Worm (Caenorhabditis elegans): ENCODE data around the gene cyk-1.

Gene cyk-1

ce11 chrIII:6989900-6990299, 39.1 kb downstream of the cyk-1 start, which contains the start of gene prk-1:
prk-1 (plus strand) TSS chrIII:6990168.
- TF ChIP-seq tbp1 (GFP tag; optimal IDR thresholded peaks at IDR 0.05), result no peak
- TF ChIP-seq hmg-1.2 (GFP tag; IDR thresholded peaks at IDR 0.05), result peak; percentile 69
- no peak for TF ChIP-seq him-1 (tag; optimal IDR thresholded peaks at IDR 0.05)
- 0 out of 2 replicates have a peak, but pooled peaks have one; percentile 28 for TF ChIP-seq nfyb-1 (GFP tag; IDR thresholded peaks at IDR 0.05)

DNA sequence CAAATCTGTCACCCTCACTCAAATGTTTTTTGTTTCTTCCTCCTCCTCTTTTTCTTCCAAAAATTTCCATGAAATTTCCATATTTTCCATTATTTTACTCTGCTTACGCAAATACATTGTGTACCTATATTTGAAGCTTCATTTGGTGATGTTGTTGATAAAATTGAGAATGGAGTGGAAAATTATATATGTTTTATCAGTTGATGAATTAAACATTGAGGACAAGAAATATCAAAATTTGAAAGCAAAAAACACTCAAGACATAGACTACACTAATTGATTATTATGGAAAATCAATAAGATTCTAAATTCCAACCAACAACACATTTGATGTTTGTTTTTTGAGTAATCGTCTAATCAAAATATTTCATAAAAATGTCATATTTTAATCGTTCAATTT, 39.8 kb downstream of the cyk-1 start:
- no peak for TF ChIP-seq K11D2.4 (GFP tag; IDR thresholded peaks at IDR 0.05)
- TF ChIP-seq nhr-80 (tag; optimal IDR thresholded peaks at IDR 0.05), result peak; percentile 36
- TF ChIP-seq egl-44 (GFP tag; IDR thresholded peaks at IDR 0.05), result no peak

DNA sequence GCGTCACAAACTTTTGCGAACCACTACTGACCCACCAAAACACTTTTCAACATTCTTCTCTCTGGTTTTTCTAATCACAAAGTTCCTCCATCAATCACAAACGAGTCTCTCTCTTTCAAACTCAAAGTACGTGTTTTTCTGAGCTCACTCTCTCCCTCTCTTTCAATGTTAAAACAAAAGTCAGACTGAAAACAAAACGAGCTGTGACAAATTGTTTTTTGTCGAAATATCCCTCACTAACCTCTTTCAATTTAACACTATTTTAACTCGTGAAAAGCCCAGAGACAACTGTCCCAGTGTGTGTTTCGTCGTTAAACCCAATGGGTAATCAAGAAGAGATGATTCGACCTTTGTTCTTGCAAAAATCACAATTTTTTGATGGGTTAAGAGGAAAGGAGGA, 40.9 kb downstream of the cyk-1 start:
- TF ChIP-seq B0019.2 (GFP tag; conservative IDR thresholded peaks at IDR 0.05), result no peak
- no peak for TF ChIP-seq akir-1 (GFP tag; optimal IDR thresholded peaks at IDR 0.05)
- no peak for TF ChIP-seq hlh-12 (tag; optimal IDR thresholded peaks at IDR 0.05)
- no peak for TF ChIP-seq ztf-25 (GFP tag; IDR thresholded peaks at IDR 0.05)
- TF ChIP-seq F57C9.4 (tag; optimal IDR thresholded peaks at IDR 0.05), result no peak
- no peak for TF ChIP-seq nfya-2 (GFP tag; IDR thresholded peaks at IDR 0.05)
- TF ChIP-seq K12H6.12 (tag; optimal IDR thresholded peaks at IDR 0.05), result peak; percentile 44
- no peak for TF ChIP-seq lir-1 (GFP tag; conservative IDR thresholded peaks at IDR 0.05)
- no peak for TF ChIP-seq D2030.7 (GFP tag; IDR thresholded peaks at IDR 0.05)
- peak; percentile 29 for TF ChIP-seq nhr-80 (tag; optimal IDR thresholded peaks at IDR 0.05)

- TF ChIP-seq dox-1 (GFP tag; IDR thresholded peaks at IDR 0.05) (peak; percentile 46; the same call in 1 of the 2 replicates), D2030.7 (GFP tag; IDR thresholded peaks at IDR 0.05) (peak; percentile 52; the same call in 1 of the 2 replicates), F33H1.4 (GFP tag; IDR thresholded peaks at IDR 0.05) (peak; percentile 96), madf-6 (GFP tag; IDR thresholded peaks at IDR 0.05) (peak; percentile 40; the same call in 1 of the 2 replicates), mcd-1 (GFP tag; IDR thresholded peaks at IDR 0.05) (peak; percentile 47)
Measured at ce11 chrIII:6985125-6985524, 43.9 kb downstream of the cyk-1 start.

- peak; percentile 59; the same call in 1 of the 2 replicates for TF ChIP-seq dox-1 (GFP tag; IDR thresholded peaks at IDR 0.05)
- peak; percentile 51; the same call in 1 of the 2 replicates for TF ChIP-seq D2030.7 (GFP tag; IDR thresholded peaks at IDR 0.05)
- TF ChIP-seq nfyb-1 (GFP tag; IDR thresholded peaks at IDR 0.05), result peak; percentile 37; the same call in 1 of the 2 replicates
- TF ChIP-seq mcd-1 (GFP tag; IDR thresholded peaks at IDR 0.05), result peak; percentile 68
- TF ChIP-seq F33H1.4 (GFP tag; IDR thresholded peaks at IDR 0.05), result peak; percentile 96
- peak; percentile 35 for TF ChIP-seq lsl-1 (GFP tag; optimal IDR thresholded peaks at IDR 0.05)
Measured at ce11 chrIII:6981989-6982553, 46.9 kb downstream of the cyk-1 start, which contains the start of gene F31E3.6. F31E3.6 (plus strand) TSS chrIII:6982081.

DNA sequence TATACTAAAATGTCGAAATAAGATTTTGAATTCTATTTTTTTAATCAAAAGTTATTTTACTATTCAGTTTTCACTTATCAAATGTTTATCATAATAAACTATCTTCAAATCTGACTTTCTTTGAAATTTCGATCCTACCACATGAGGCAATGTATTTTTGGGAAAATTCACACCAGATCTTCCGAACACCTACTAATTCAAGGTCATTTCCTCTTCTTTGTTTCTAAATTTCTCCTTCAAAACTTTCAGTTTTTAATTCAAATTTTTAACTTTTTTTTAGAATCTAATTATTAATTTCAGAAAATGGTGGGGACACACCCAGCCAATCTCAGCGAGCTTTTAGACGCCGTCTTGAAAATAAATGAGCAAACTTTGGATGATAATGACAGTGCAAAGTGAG, 49.4 kb downstream of the cyk-1 start, which contains the start of gene ceh-20:
Gene ceh-20, plus strand, starts transcription at position 301 of the 400 bp plus-strand sequence.
- TF ChIP-seq athp-1 (tag; optimal IDR thresholded peaks at IDR 0.05) (no peak), egl-18 (GFP tag; IDR thresholded peaks at IDR 0.05) (no peak), F23B12.7 (tag; optimal IDR thresholded peaks at IDR 0.05; ENCODE audit: insufficient read depth) (no peak), attf-3 (GFP tag; conservative IDR thresholded peaks at IDR 0.05) (no peak), lag-1 (GFP tag; IDR thresholded peaks at IDR 0.05) (no peak), nhr-179 (tag; optimal IDR thresholded peaks at IDR 0.05) (no peak), nhr-120 (GFP tag; IDR thresholded peaks at IDR 0.05) (no peak), mxl-1 (tag; optimal IDR thresholded peaks at IDR 0.05) (no peak), B0261.1 (tag; optimal IDR thresholded peaks at IDR 0.05) (no peak), snpc-1.1 (tag; optimal IDR thresholded peaks at IDR 0.05; ENCODE audit: insufficient read depth) (no peak), snpc-1.3 (tag; optimal IDR thresholded peaks at IDR 0.05; ENCODE audit: insufficient read depth) (no peak), somi-1 (GFP tag; optimal IDR thresholded peaks at IDR 0.05) (no peak), nhr-80 (tag; optimal IDR thresholded peaks at IDR 0.05) (no peak), madf-3 (GFP tag; IDR thresholded peaks at IDR 0.05) (no peak), F55B11.4 (tag; optimal IDR thresholded peaks at IDR 0.05; ENCODE audit: borderline replicate concordance, insufficient read depth) (no peak), Y53F4B.3 (GFP tag; IDR thresholded peaks at IDR 0.05) (no peak), nfyb-1 (GFP tag; IDR thresholded peaks at IDR 0.05) (no peak), B0035.1 (tag; optimal IDR thresholded peaks at IDR 0.05) (no peak), bed-1 (GFP tag; IDR thresholded peaks at IDR 0.05) (no peak), bed-2 (GFP tag; IDR thresholded peaks at IDR 0.05) (no peak)

Measured in whole organism, young adult.